Fruit fly (Drosophila melanogaster) whole organism, embryonic: ENCODE measurements around the gene CG33947.

Source experiments
- Atf3 ChIP-seq: fragments of 200-800 bp; sonication (Bioruptor generic); optimal IDR thresholded peaks from 3 replicates; lab custom pipeline; 2016; ENCODE audit warnings: missing biosample characterization, missing genetic modification characterization
- Blimp-1 ChIP-seq: fragments of 200-800 bp; sonication (Bioruptor generic); optimal IDR thresholded peaks from 3 replicates; lab custom pipeline; 2018; ENCODE audit warnings: missing biosample characterization, missing genetic modification characterization, mild to moderate bottlenecking, moderate library complexity, missing genetic modification reagents
- CG10209 ChIP-seq: fragments of 200-800 bp; sonication (Bioruptor generic); optimal IDR thresholded peaks from 3 replicates; lab custom pipeline; 2017; ENCODE audit warnings: missing biosample characterization, mild to moderate bottlenecking, missing genetic modification characterization, missing genetic modification reagents
- CG10321 ChIP-seq: fragments of 200-800 bp; sonication (Bioruptor generic); IDR thresholded peaks from 2 replicates; pipeline ENCODE4 v1.3.6; 2022; ENCODE audit warnings: missing biosample characterization, missing genetic modification characterization
- CG11456 ChIP-seq: fragments of 200-800 bp; sonication (Bioruptor generic); IDR thresholded peaks from 3 replicates; pipeline ENCODE4 v1.3.6; 2022; ENCODE audit warnings: missing biosample characterization, missing genetic modification characterization
- CG11696 ChIP-seq: fragments of 200-800 bp; sonication (Bioruptor generic); IDR thresholded peaks from 2 replicates; pipeline ENCODE4 v1.3.6; 2022; ENCODE audit warnings: missing biosample characterization, missing genetic modification characterization
- CG12659 ChIP-seq: fragments of 200-800 bp; sonication (Bioruptor generic); optimal IDR thresholded peaks from 3 replicates; lab custom pipeline; 2017; ENCODE audit warnings: mild to moderate bottlenecking, missing biosample characterization, missing genetic modification reagents, missing genetic modification characterization
- CG14441 ChIP-seq: fragments of 200-800 bp; sonication (Bioruptor generic); IDR thresholded peaks from 2 replicates; pipeline ENCODE4 v1.3.6; 2022; ENCODE audit warnings: missing biosample characterization, missing genetic modification characterization
- CG14965 ChIP-seq: fragments of 200-800 bp; sonication (Bioruptor generic); optimal IDR thresholded peaks from 2 replicates; lab custom pipeline; 2016; ENCODE audit warnings: missing biosample characterization, missing genetic modification characterization, borderline replicate concordance
- CG15514 ChIP-seq: fragments of 200-800 bp; sonication (Bioruptor generic); optimal IDR thresholded peaks from 3 replicates; lab custom pipeline; 2017; ENCODE audit warnings: missing biosample characterization, missing genetic modification characterization, mild to moderate bottlenecking, moderate library complexity, missing genetic modification reagents
- CG17568 ChIP-seq: fragments of 200-800 bp; sonication (Bioruptor generic); optimal IDR thresholded peaks from 2 replicates; lab custom pipeline; 2018; ENCODE audit warnings: missing biosample characterization, mild to moderate bottlenecking, missing genetic modification characterization, moderate library complexity
- CG18599 ChIP-seq: fragments of 200-800 bp; sonication (Bioruptor generic); optimal IDR thresholded peaks from 3 replicates; lab custom pipeline; 2017; ENCODE audit warnings: missing biosample characterization, missing genetic modification characterization, mild to moderate bottlenecking, moderate library complexity, missing genetic modification reagents
- CG2875 ChIP-seq: fragments of 200-800 bp; sonication (Bioruptor generic); optimal IDR thresholded peaks from 2 replicates; lab custom pipeline; 2017; ENCODE audit warnings: missing biosample characterization, mild to moderate bottlenecking, missing genetic modification characterization, missing genetic modification reagents
- CG3163 ChIP-seq: fragments of 200-800 bp; sonication (Bioruptor generic); optimal IDR thresholded peaks from 3 replicates; lab custom pipeline; 2016; ENCODE audit warnings: missing biosample characterization, missing genetic modification characterization
- CG42726 ChIP-seq: fragments of 200-800 bp; sonication (Bioruptor generic); IDR thresholded peaks from 2 replicates; pipeline ENCODE4 v1.3.6; 2022; ENCODE audit warnings: missing biosample characterization, missing genetic modification characterization; ENCODE audit not compliant: partially characterized antibody
- CG4282 ChIP-seq: fragments of 200-800 bp; sonication (Bioruptor generic); optimal IDR thresholded peaks from 2 replicates; lab custom pipeline; 2016; ENCODE audit warnings: missing biosample characterization, missing genetic modification characterization
- CG4617 ChIP-seq: fragments of 200-800 bp; sonication (Bioruptor generic); optimal IDR thresholded peaks from 3 replicates; lab custom pipeline; 2016; ENCODE audit warnings: missing biosample characterization, missing genetic modification characterization, borderline replicate concordance
- CG4707 ChIP-seq: fragments of 200-800 bp; sonication (Bioruptor generic); optimal IDR thresholded peaks from 2 replicates; lab custom pipeline; 2018; ENCODE audit warnings: missing biosample characterization, mild to moderate bottlenecking, missing genetic modification characterization, moderate library complexity
- CG6272 ChIP-seq: fragments of 200-800 bp; sonication (Bioruptor generic); IDR thresholded peaks from 2 replicates; pipeline ENCODE4 v1.3.6; 2022; ENCODE audit warnings: missing biosample characterization, missing genetic modification characterization
- CG8290 ChIP-seq, 3 experiments: fragments of 200-800 bp; sonication (Bioruptor generic); optimal IDR thresholded peaks; 2 replicates each; lab custom pipeline; 2016 to 2019; ENCODE audit warnings: missing biosample characterization in 3 of 3, missing genetic modification characterization in 3 of 3, mild to moderate bottlenecking in 2 of 3, moderate library complexity in 1 of 3
- CG8478 ChIP-seq: fragments of >200 bp; optimal IDR thresholded peaks from 2 replicates; lab custom pipeline; 2018
- D19A ChIP-seq: fragments of 200-800 bp; optimal IDR thresholded peaks from 3 replicates; lab custom pipeline; 2019; ENCODE audit warnings: missing biosample characterization, mild to moderate bottlenecking, missing genetic modification characterization, moderate library complexity
- Fer1 ChIP-seq: fragments of 200-800 bp; sonication (Bioruptor generic); optimal IDR thresholded peaks from 2 replicates; lab custom pipeline; 2017; ENCODE audit warnings: missing biosample characterization, mild to moderate bottlenecking, missing genetic modification characterization
- HHEX ChIP-seq: fragments of 200-800 bp; sonication (Bioruptor generic); optimal IDR thresholded peaks from 3 replicates; lab custom pipeline; 2017; ENCODE audit warnings: missing biosample characterization, mild to moderate bottlenecking, missing genetic modification characterization, missing genetic modification reagents
- HmgZ ChIP-seq: fragments of 200-800 bp; sonication (Bioruptor generic); optimal IDR thresholded peaks from 2 replicates; lab custom pipeline; 2018; ENCODE audit warnings: missing biosample characterization, mild to moderate bottlenecking, missing genetic modification characterization
- Hsf ChIP-seq: fragments of 200-800 bp; sonication (Bioruptor generic); optimal IDR thresholded peaks from 3 replicates; lab custom pipeline; 2016; ENCODE audit warnings: missing biosample characterization, missing genetic modification characterization
- Mrtf ChIP-seq: fragments of 200-800 bp; sonication (Bioruptor generic); IDR thresholded peaks from 3 replicates; pipeline ENCODE4 v1.3.6; 2022; ENCODE audit warnings: missing biosample characterization, missing genetic modification characterization
- Myb ChIP-seq: fragments of 200-800 bp; sonication (Bioruptor generic); optimal IDR thresholded peaks from 2 replicates; lab custom pipeline; 2016; ENCODE audit warnings: missing biosample characterization, missing genetic modification characterization
- NK7.1 ChIP-seq: fragments of 200-800 bp; sonication (Bioruptor generic); optimal IDR thresholded peaks from 3 replicates; lab custom pipeline; 2016; ENCODE audit warnings: missing biosample characterization, missing genetic modification characterization
- Pdp1 ChIP-seq, 2 experiments: fragments of 200-800 bp; sonication (Bioruptor generic); optimal IDR thresholded peaks; 3 replicates each; lab custom pipeline; 2016; ENCODE audit warnings: missing biosample characterization in 2 of 2, missing genetic modification characterization in 2 of 2, mild to moderate bottlenecking in 1 of 2, moderate library complexity in 1 of 2
- Usf ChIP-seq: fragments of 200-800 bp; sonication (Bioruptor generic); optimal IDR thresholded peaks from 2 replicates; lab custom pipeline; 2017; ENCODE audit warnings: missing genotype, missing biosample characterization, missing genetic modification characterization
- YL-1 ChIP-seq: fragments of 200-800 bp; sonication (Bioruptor generic); optimal IDR thresholded peaks from 3 replicates; lab custom pipeline; 2017; ENCODE audit warnings: missing biosample characterization, mild to moderate bottlenecking, missing genetic modification characterization
- ash1 ChIP-seq: fragments of 200-800 bp; sonication (Bioruptor generic); optimal IDR thresholded peaks from 2 replicates; lab custom pipeline; 2018; ENCODE audit warnings: missing biosample characterization, mild to moderate bottlenecking, missing genetic modification characterization
- caup ChIP-seq: fragments of 200-800 bp; sonication (Bioruptor generic); optimal IDR thresholded peaks from 3 replicates; lab custom pipeline; 2017; ENCODE audit warnings: missing biosample characterization, mild to moderate bottlenecking, missing genetic modification characterization, moderate library complexity; ENCODE audit not compliant: severe bottlenecking
- chn ChIP-seq: fragments of 200-800 bp; sonication (Bioruptor generic); optimal IDR thresholded peaks from 2 replicates; lab custom pipeline; 2016; ENCODE audit warnings: missing biosample characterization, missing genetic modification characterization
- cwo ChIP-seq: fragments of 200-800 bp; sonication (Bioruptor generic); optimal IDR thresholded peaks from 3 replicates; lab custom pipeline; 2017; ENCODE audit warnings: missing biosample characterization, missing genetic modification characterization, mild to moderate bottlenecking, moderate library complexity, missing genetic modification reagents
- gem ChIP-seq: fragments of 200-800 bp; sonication (Bioruptor generic); optimal IDR thresholded peaks from 2 replicates; lab custom pipeline; 2019; ENCODE audit warnings: missing biosample characterization, mild to moderate bottlenecking, missing genetic modification characterization, moderate library complexity
- ken ChIP-seq: fragments of 200-800 bp; sonication (Bioruptor generic); IDR thresholded peaks from 3 replicates; pipeline ENCODE4 v1.3.6; 2022; ENCODE audit warnings: missing biosample characterization, missing genetic modification characterization
- oc ChIP-seq: fragments of 200-800 bp; sonication (Bioruptor generic); optimal IDR thresholded peaks from 2 replicates; lab custom pipeline; 2018; ENCODE audit warnings: missing biosample characterization, mild to moderate bottlenecking, missing genetic modification characterization, moderate library complexity
- pan ChIP-seq, 4 experiments: fragments of >200 bp in 3 of 4; fragments of 200-800 bp in 1 of 4; sonication (Bioruptor generic) in 1 of 4; optimal IDR thresholded peaks in 3 of 4; IDR thresholded peaks in 1 of 4; 2 replicates each; pipeline versions ENCODE4 v1.3.6 to Lab custom; 2017 to 2022; ENCODE audit warnings: missing biosample characterization in 2 of 4, missing genetic modification characterization in 2 of 4, mixed read lengths in 1 of 4
- prd ChIP-seq, 3 experiments: fragments of >200 bp in 2 of 3; fragments of 200-800 bp in 1 of 3; sonication (Bioruptor generic) in 1 of 3; optimal IDR thresholded peaks in 2 of 3; IDR thresholded peaks in 1 of 3; 2 replicates in 2 of 3; 3 replicates in 1 of 3; pipeline versions ENCODE4 v1.3.6 to Lab custom; 2017 to 2022; ENCODE audit warnings: missing biosample characterization in 1 of 3, missing genetic modification characterization in 1 of 3
- sens ChIP-seq: fragments of 200-800 bp; sonication (Bioruptor generic); peaks from one replicate; lab custom pipeline; 2016; ENCODE audit warnings: missing biosample characterization, missing genetic modification characterization
- seq ChIP-seq: fragments of 200-800 bp; sonication (Bioruptor generic); IDR thresholded peaks from 2 replicates; pipeline ENCODE4 v1.3.6; 2022; ENCODE audit warnings: missing biosample characterization, missing genetic modification characterization
- ssp ChIP-seq: fragments of 200-800 bp; sonication (Bioruptor generic); IDR thresholded peaks from 2 replicates; pipeline ENCODE4 v1.3.6; 2022; ENCODE audit warnings: missing biosample characterization, missing genetic modification characterization
- stc ChIP-seq: fragments of 200-800 bp; sonication (Bioruptor generic); IDR thresholded peaks from 2 replicates; pipeline ENCODE4 v1.3.6; 2022; ENCODE audit warnings: missing biosample characterization, missing genetic modification characterization
- toy ChIP-seq: fragments of 200-800 bp; sonication (Bioruptor generic); IDR thresholded peaks from 2 replicates; pipeline ENCODE4 v1.3.6; 2022; ENCODE audit warnings: missing biosample characterization, missing genetic modification characterization

Gene CG33947

dm6 chr3L:11113198-11114197 lies 17.2 kb downstream of the CG33947 start, which contains the start of gene Sod1 (continued):
- TF ChIP-seq CG8290 (GFP tag; optimal IDR thresholded peaks at IDR 0.05; lab: Kevin White, UChicago) (no peak), CG8290 (tag; optimal IDR thresholded peaks at IDR 0.05; lab: Kevin White, UChicago) (no peak), CG11456 (no peak), Blimp-1 (GFP tag; lab: Kevin White, UChicago) (no peak), pan (optimal IDR thresholded peaks at IDR 0.05; lab: Kevin White, UChicago) (no peak), pan (GFP tag; optimal IDR thresholded peaks at IDR 0.05 in 1 of 2, IDR thresholded peaks at IDR 0.05 in 1 of 2) (no peak), CG15514 (GFP tag; lab: Kevin White, UChicago) (peak; percentile 98), HmgZ (tag; lab: Kevin White, UChicago) (no peak), CG10321 (no peak), CG42726 (no peak), seq (no peak), CG14441 (no peak; the same call in 1 of the 2 replicates), caup (GFP tag; lab: Kevin White, UChicago) (no peak), Atf3 (no peak), D19A (no peak), chn (GFP tag; lab: Kevin White, UChicago) (no peak), toy (GFP tag; lab: Robert Waterston, UW) (no peak), CG17568 (GFP tag; lab: Kevin White, UChicago) (no peak), cwo (GFP tag; lab: Kevin White, UChicago) (no peak), Myb (peak; percentile 56), Pdp1 (GFP tag; optimal IDR thresholded peaks at IDR 0.05; lab: Kevin White, UChicago) (peak in 1 of 2 experiments; percentile 77), Hsf (no peak), gem (tag; lab: Kevin White, UChicago) (no peak), prd (optimal IDR thresholded peaks at IDR 0.05; lab: Kevin White, UChicago) (no peak), prd (GFP tag; IDR thresholded peaks at IDR 0.05; lab: Robert Waterston, UW) (no peak), Mrtf (GFP tag; lab: Robert Waterston, UW) (no peak), stc (0 out of 2 replicates have a peak, but pooled peaks have one; percentile 22), ash1 (GFP tag; lab: Kevin White, UChicago) (no peak), CG4707 (GFP tag; lab: Kevin White, UChicago) (no peak), NK7.1 (no peak), CG10209 (GFP tag; lab: Kevin White, UChicago) (no peak), CG6272 (no peak), oc (tag; lab: Kevin White, UChicago) (no peak), ssp (GFP tag; lab: Robert Waterston, UW) (peak; percentile 76), Usf (GFP tag; lab: Kevin White, UChicago) (no peak), CG4617 (peak; percentile 40), Fer1 (GFP tag; lab: Kevin White, UChicago) (peak; percentile 1), CG12659 (GFP tag; lab: Kevin White, UChicago) (peak; percentile 34), CG3163 (GFP tag; lab: Kevin White, UChicago) (no peak), CG11696 (GFP tag; lab: Robert Waterston, UW) (peak; percentile 86), CG2875 (GFP tag; lab: Kevin White, UChicago) (no peak), sens (GFP tag; lab: Kevin White, UChicago) (peak; percentile 69), ken (GFP tag; lab: Robert Waterston, UW) (no peak), CG4282 (GFP tag; lab: Kevin White, UChicago) (no peak), CG14965 (GFP tag; lab: Kevin White, UChicago) (no peak), HHEX (GFP tag; lab: Kevin White, UChicago) (no peak), CG8478 (lab: Kevin White, UChicago) (no peak), CG18599 (no peak), YL-1 (GFP tag; lab: Kevin White, UChicago) (peak; percentile 73)
